Worm (Caenorhabditis elegans) whole organism, L4/young adult: Measurements from ENCODE around the gene rps-18.

ENCODE experiments used
- W03F9.2 ChIP-seq: fragments of 150-350 bp; optimal IDR thresholded peaks from 2 replicates; lab custom pipeline; 2014; ENCODE audit warnings: missing biosample characterization, missing genetic modification characterization
- him-1 ChIP-seq: sonication (generic microtip); optimal IDR thresholded peaks from 2 replicates; lab custom pipeline; 2016; ENCODE audit warnings: missing genotype, missing genetic modification reagents, missing genetic modification characterization, missing compliant biosample characterization

- no peak for TF ChIP-seq W03F9.2 (tag; lab: Kevin White, UChicago)
- no peak for TF ChIP-seq him-1
These were observed 1.3 kb upstream of the rps-18 start for ce11 chrIV:14824201-14824600.
